Worm (Caenorhabditis elegans): ENCODE data around the gene ugt-55.

The ugt-55 gene

DNA sequence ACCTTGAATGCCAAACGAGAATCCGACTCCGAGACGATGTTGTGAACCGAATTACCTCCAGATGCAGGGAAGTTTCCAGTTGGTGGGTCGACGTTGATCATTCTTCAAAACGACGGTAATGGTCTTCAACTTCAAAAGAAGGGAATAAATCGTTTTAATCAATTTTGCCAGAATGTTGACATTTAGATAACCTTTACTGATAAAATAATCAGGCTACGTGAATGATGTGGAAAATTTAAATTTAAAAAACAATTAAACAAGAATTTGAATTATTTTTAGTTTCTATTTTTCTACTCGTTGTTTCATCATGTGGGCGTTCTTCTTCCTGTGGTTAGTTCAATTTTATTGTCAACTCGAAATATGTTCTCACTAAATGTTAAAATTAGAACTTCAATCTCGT lies 7.2 kb downstream of the ugt-55 start, which contains the start of gene ssp-35:
Gene ssp-35, minus strand, starts transcription at position 101 of the 400 bp plus-strand sequence.
- TF ChIP-seq madf-9 (GFP tag; conservative IDR thresholded peaks at IDR 0.05) (no peak), gei-8 (GFP tag; optimal IDR thresholded peaks at IDR 0.05) (no peak), mdl-1 (tag; optimal IDR thresholded peaks at IDR 0.05) (no peak), dve-1 (tag; optimal IDR thresholded peaks at IDR 0.05; ENCODE audit: insufficient read depth) (no peak), daf-12 (tag; optimal IDR thresholded peaks at IDR 0.05) (no peak), madf-5 (GFP tag; IDR thresholded peaks at IDR 0.05) (no peak), fos-1 (tag; optimal IDR thresholded peaks at IDR 0.05) (no peak)

DNA sequence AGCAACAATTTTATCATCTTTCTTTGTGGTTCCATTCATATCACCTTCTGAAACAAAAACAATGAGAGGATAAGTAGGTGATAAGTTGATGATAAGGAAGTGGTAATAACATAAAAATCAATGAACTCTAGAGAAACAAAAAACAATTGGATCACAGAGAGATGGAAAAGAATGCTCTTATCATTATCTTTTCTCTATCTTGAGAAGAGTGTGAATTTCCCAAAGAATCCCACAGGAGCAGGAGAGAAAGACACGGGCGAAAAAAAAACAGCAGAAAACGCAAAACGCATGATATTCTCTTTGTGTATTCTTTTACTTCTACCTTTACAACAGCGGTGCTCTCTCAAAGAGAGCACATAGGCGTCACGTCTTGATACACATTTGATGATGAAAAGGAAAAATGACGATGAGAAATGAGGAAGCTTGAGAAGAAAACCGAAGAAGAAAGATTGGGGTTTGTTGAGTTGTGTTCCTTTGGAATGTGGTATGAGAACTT lies 12.8 kb downstream of the ugt-55 start, which contains the start of gene twk-24:
Gene twk-24, minus strand, starts transcription at position 51 of the 496 bp plus-strand sequence.
- peak; percentile 17 for TF ChIP-seq nhr-11 (tag; optimal IDR thresholded peaks at IDR 0.05)
- no peak for TF ChIP-seq php-3 (GFP tag; IDR thresholded peaks at IDR 0.05)
- TF ChIP-seq dmd-8 (GFP tag; IDR thresholded peaks at IDR 0.05): no peak
- TF ChIP-seq F44E2.7 (GFP tag; IDR thresholded peaks at IDR 0.05): no peak
- TF ChIP-seq fos-1 (tag; optimal IDR thresholded peaks at IDR 0.05): no peak
- no peak for TF ChIP-seq sdz-12 (GFP tag; optimal IDR thresholded peaks at IDR 0.05)
- TF ChIP-seq nhr-111 (GFP tag; optimal IDR thresholded peaks at IDR 0.05): no peak
- TF ChIP-seq mes-2 (tag; optimal IDR thresholded peaks at IDR 0.05; ENCODE audit: poor library complexity, severe bottlenecking): no peak
- no peak for TF ChIP-seq nhr-77 (tag; optimal IDR thresholded peaks at IDR 0.05)
- no peak for TF ChIP-seq unc-39 (tag; optimal IDR thresholded peaks at IDR 0.05)
- TF ChIP-seq hlh-30 (tag; optimal IDR thresholded peaks at IDR 0.05; ENCODE audit: insufficient read depth): peak; percentile 6
- TF ChIP-seq hmg-1.1 (GFP tag; IDR thresholded peaks at IDR 0.05): no peak
- TF ChIP-seq ces-1 (GFP tag; optimal IDR thresholded peaks at IDR 0.05): no peak
- no peak for TF ChIP-seq lir-3 (tag; optimal IDR thresholded peaks at IDR 0.05)
- no peak for TF ChIP-seq Y5F2A.4 (GFP tag; optimal IDR thresholded peaks at IDR 0.05)
- TF ChIP-seq daf-16 (GFP tag; optimal IDR thresholded peaks at IDR 0.05): peak in 1 of 2 experiments; percentile 23
- TF ChIP-seq daf-16 (tag; optimal IDR thresholded peaks at IDR 0.05): no peak
- TF ChIP-seq F10B5.3 (tag; optimal IDR thresholded peaks at IDR 0.05): no peak
- TF ChIP-seq ZK337.2 (GFP tag; IDR thresholded peaks at IDR 0.05): no peak
- TF ChIP-seq pha-4 (GFP tag; IDR thresholded peaks at IDR 0.05): no peak
- no peak for TF ChIP-seq pha-4 (tag; optimal IDR thresholded peaks at IDR 0.05)
- no peak for TF ChIP-seq T26A8.4 (GFP tag; IDR thresholded peaks at IDR 0.05)
- TF ChIP-seq egl-43 (GFP tag; IDR thresholded peaks at IDR 0.05): no peak
- no peak for TF ChIP-seq nhr-10 (tag; optimal IDR thresholded peaks at IDR 0.05)
- TF ChIP-seq daf-12 (tag; optimal IDR thresholded peaks at IDR 0.05): no peak
- no peak for TF ChIP-seq ztf-11 (tag; optimal IDR thresholded peaks at IDR 0.05)

DNA sequence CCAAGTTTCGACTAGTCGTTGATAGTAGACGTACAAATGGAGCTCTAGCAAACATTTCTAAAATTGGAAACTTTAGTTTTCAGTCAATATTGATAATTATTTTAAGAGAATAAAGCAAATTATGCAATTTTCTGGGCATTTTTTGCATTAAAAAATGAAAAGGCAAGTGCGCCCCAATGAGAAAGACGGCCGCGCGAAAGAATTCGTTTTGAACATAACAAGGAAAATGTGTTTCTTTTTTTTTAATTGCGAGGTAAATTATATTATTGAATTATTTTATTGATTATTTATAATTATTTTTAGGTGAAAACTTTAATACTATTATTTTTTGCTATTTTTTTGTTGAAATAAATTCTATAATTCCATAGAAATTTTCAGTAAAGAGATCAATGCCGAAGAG lies 15.0 kb downstream of the ugt-55 start, which contains the start of the genes tsfm-1 and capg-2:
Gene tsfm-1, minus strand, starts transcription at position 57 of the 400 bp plus-strand sequence.
Gene capg-2, plus strand, starts transcription at position 379 of the 400 bp plus-strand sequence.
- TF ChIP-seq dpl-1 (GFP tag; optimal IDR thresholded peaks at IDR 0.05) (peak; percentile 73), F37D6.2 (tag; optimal IDR thresholded peaks at IDR 0.05) (no peak), mes-2 (tag; optimal IDR thresholded peaks at IDR 0.05; ENCODE audit: poor library complexity, severe bottlenecking) (peak; percentile 29), rbr-2 (tag; optimal IDR thresholded peaks at IDR 0.05) (no peak), attf-4 (tag; optimal IDR thresholded peaks at IDR 0.05) (no peak), R02D3.7 (tag; optimal IDR thresholded peaks at IDR 0.05) (no peak), ztf-11 (tag; optimal IDR thresholded peaks at IDR 0.05) (no peak), nhr-41 (GFP tag; IDR thresholded peaks at IDR 0.05) (no peak), ama-1 (optimal IDR thresholded peaks at IDR 0.05) (no peak), ztf-7 (tag; optimal IDR thresholded peaks at IDR 0.05) (no peak), ceh-62 (tag; optimal IDR thresholded peaks at IDR 0.05) (no peak), lin-38 (GFP tag; IDR thresholded peaks at IDR 0.05) (peak; percentile 84), lin-39 (tag; optimal IDR thresholded peaks at IDR 0.05) (no peak), aha-1 (tag) (peak; percentile 62), Y5F2A.4 (GFP tag; optimal IDR thresholded peaks at IDR 0.05) (no peak)

Measured in whole organism, L4 larva.